Worm (Caenorhabditis elegans) whole organism, young adult: Measurements from ENCODE around the gene F45E1.1.

Source experiments
- B0019.2 ChIP-seq: fragments of 200-800 bp; sonication (Bioruptor generic); conservative IDR thresholded peaks from 2 replicates; pipeline ENCODE4 v1.3.6; 2022; ENCODE audit warnings: missing genetic modification reagents, missing genetic modification characterization, missing compliant biosample characterization
- F49E8.2 ChIP-seq: sonication (generic microtip); optimal IDR thresholded peaks from 3 replicates; lab custom pipeline; 2017; ENCODE audit warnings: missing genetic modification characterization, mild to moderate bottlenecking, missing compliant biosample characterization, antibody characterized with exemption, moderate library complexity; ENCODE audit not compliant: insufficient read depth
- K11D2.4 ChIP-seq: fragments of 200-800 bp; sonication (Bioruptor generic); IDR thresholded peaks from 2 replicates; pipeline ENCODE4 v1.3.6; 2022; ENCODE audit warnings: missing genetic modification reagents, missing genetic modification characterization, missing compliant biosample characterization
- T07F8.4 ChIP-seq: sonication (generic microtip); optimal IDR thresholded peaks from 2 replicates; lab custom pipeline; 2016; ENCODE audit warnings: mild to moderate bottlenecking, missing genetic modification characterization, moderate library complexity, missing compliant biosample characterization
- T26A5.8 ChIP-seq: sonication (generic microtip); optimal IDR thresholded peaks from 2 replicates; lab custom pipeline; 2016; ENCODE audit warnings: missing genetic modification characterization, missing compliant biosample characterization
- cebp-1 ChIP-seq, 2 experiments: fragments of 200-800 bp in 1 of 2; sonication (Bioruptor generic) in 1 of 2; sonication (generic microtip) in 1 of 2; IDR thresholded peaks in 1 of 2; optimal IDR thresholded peaks in 1 of 2; 2 replicates each; pipeline versions ENCODE4 v1.3.6 to Lab custom; 2017 to 2022; ENCODE audit warnings: missing compliant biosample characterization in 2 of 2, missing genetic modification characterization in 2 of 2, mild to moderate bottlenecking in 1 of 2, missing genetic modification reagents in 1 of 2, moderate library complexity in 1 of 2
- dox-1 ChIP-seq: fragments of 200-800 bp; sonication (Bioruptor generic); IDR thresholded peaks from 2 replicates; pipeline ENCODE4 v1.3.6; 2022; ENCODE audit warnings: missing genetic modification reagents, missing genetic modification characterization, missing compliant biosample characterization
- fkh-3 ChIP-seq: sonication (generic microtip); optimal IDR thresholded peaks from 2 replicates; lab custom pipeline; 2016; ENCODE audit warnings: mild to moderate bottlenecking, missing genetic modification characterization, missing compliant biosample characterization
- gei-17 ChIP-seq: fragments of 200-800 bp; sonication (Bioruptor generic); optimal IDR thresholded peaks from 2 replicates; lab custom pipeline; 2018; ENCODE audit warnings: mild to moderate bottlenecking, missing genetic modification characterization, missing compliant biosample characterization
- hlh-26 ChIP-seq: fragments of 200-800 bp; sonication (Bioruptor generic); conservative IDR thresholded peaks from 2 replicates; pipeline ENCODE4 v1.3.6; 2022; ENCODE audit warnings: missing genetic modification reagents, missing genetic modification characterization, missing compliant biosample characterization
- hmg-20 ChIP-seq: fragments of 200-800 bp; sonication (Bioruptor generic); IDR thresholded peaks from 2 replicates; pipeline ENCODE4 v1.3.6; 2022; ENCODE audit warnings: missing genetic modification reagents, missing genetic modification characterization, missing compliant biosample characterization
- lin-40 ChIP-seq: sonication (generic microtip); optimal IDR thresholded peaks from 2 replicates; lab custom pipeline; 2016; ENCODE audit warnings: missing genetic modification characterization, mild to moderate bottlenecking, missing compliant biosample characterization, missing genotype, missing genetic modification reagents
- lsl-1 ChIP-seq: fragments of 200-800 bp; sonication (Bioruptor generic); optimal IDR thresholded peaks from 2 replicates; lab custom pipeline; 2018; ENCODE audit warnings: mild to moderate bottlenecking, missing genetic modification characterization, moderate library complexity, missing compliant biosample characterization
- madf-10 ChIP-seq: sonication (generic microtip); optimal IDR thresholded peaks from 2 replicates; lab custom pipeline; 2016; ENCODE audit warnings: mild to moderate bottlenecking, missing genetic modification characterization, missing compliant biosample characterization
- nfyb-1 ChIP-seq: fragments of 200-800 bp; sonication (Bioruptor generic); IDR thresholded peaks from 2 replicates; pipeline ENCODE4 v1.3.6; 2022; ENCODE audit warnings: missing genetic modification reagents, missing genetic modification characterization, missing compliant biosample characterization
- nhr-179 ChIP-seq: sonication (generic microtip); optimal IDR thresholded peaks from 2 replicates; lab custom pipeline; 2016; ENCODE audit warnings: mild to moderate bottlenecking, missing genetic modification characterization, missing compliant biosample characterization
- nhr-27 ChIP-seq: fragments of 200-800 bp; sonication (Bioruptor generic); optimal IDR thresholded peaks from 2 replicates; lab custom pipeline; 2018; ENCODE audit warnings: mild to moderate bottlenecking, missing genetic modification characterization, moderate library complexity, missing compliant biosample characterization
- pbrm-1 ChIP-seq: fragments of 200-800 bp; sonication (Bioruptor generic); IDR thresholded peaks from 2 replicates; pipeline ENCODE4 v1.3.6; 2022; ENCODE audit warnings: missing genetic modification reagents, missing genetic modification characterization, missing compliant biosample characterization
- sptf-2 ChIP-seq: fragments of 200-800 bp; sonication (Bioruptor generic); optimal IDR thresholded peaks from 2 replicates; lab custom pipeline; 2018; ENCODE audit warnings: mild to moderate bottlenecking, missing genetic modification characterization, missing compliant biosample characterization
- ztf-22 ChIP-seq: fragments of 200-800 bp; sonication (Bioruptor generic); optimal IDR thresholded peaks from 2 replicates; lab custom pipeline; 2018; ENCODE audit warnings: mild to moderate bottlenecking, missing genetic modification characterization, moderate library complexity, missing compliant biosample characterization

The F45E1.1 gene

ce11 chrX:8057791-8058270, 54.3 kb downstream of the F45E1.1 start, which contains the start of gene dim-1:
dim-1 (minus strand) TSS chrX:8058220.
- no peak for TF ChIP-seq nhr-27
- TF ChIP-seq cebp-1 (GFP tag; IDR thresholded peaks at IDR 0.05; lab: Robert Waterston, UW), result no peak
- TF ChIP-seq cebp-1 (tag; optimal IDR thresholded peaks at IDR 0.05; lab: Kevin White, UChicago), result no peak
- TF ChIP-seq hmg-20 (GFP tag; lab: Robert Waterston, UW), result no peak
- TF ChIP-seq madf-10 (tag; lab: Kevin White, UChicago), result no peak
- TF ChIP-seq dox-1 (GFP tag; lab: Robert Waterston, UW), result no peak
- TF ChIP-seq B0019.2 (GFP tag; lab: Robert Waterston, UW), result no peak
- TF ChIP-seq lin-40 (tag; lab: Kevin White, UChicago), result no peak
- TF ChIP-seq gei-17 (GFP tag; lab: Kevin White, UChicago), result no peak
- no peak for TF ChIP-seq T26A5.8 (tag; lab: Kevin White, UChicago)
- TF ChIP-seq lsl-1 (GFP tag; lab: Kevin White, UChicago), result no peak
- no peak for TF ChIP-seq sptf-2 (GFP tag; lab: Kevin White, UChicago)
- no peak for TF ChIP-seq fkh-3 (tag; lab: Kevin White, UChicago)
- no peak for TF ChIP-seq F49E8.2 (tag; lab: Kevin White, UChicago)
- no peak for TF ChIP-seq pbrm-1
- TF ChIP-seq nhr-179 (tag; lab: Kevin White, UChicago), result no peak
- TF ChIP-seq K11D2.4 (GFP tag; lab: Robert Waterston, UW), result no peak
- no peak for TF ChIP-seq hlh-26 (GFP tag; lab: Robert Waterston, UW)
- TF ChIP-seq T07F8.4 (tag; lab: Kevin White, UChicago), result no peak
- TF ChIP-seq ztf-22 (GFP tag; lab: Kevin White, UChicago), result no peak
- no peak for TF ChIP-seq nfyb-1
